Worm (Caenorhabditis elegans) whole organism, young adult: ENCODE data around the gene sre-38.

Source experiments
- F22D6.2 ChIP-seq: sonication (generic microtip); optimal IDR thresholded peaks from 2 replicates; lab custom pipeline; 2016; ENCODE audit warnings: mild to moderate bottlenecking, missing genetic modification characterization, missing compliant biosample characterization
- F37B4.10 ChIP-seq: fragments of 200-800 bp; sonication (Bioruptor generic); IDR thresholded peaks from 2 replicates; pipeline ENCODE4 v1.3.6; 2022; ENCODE audit warnings: missing genetic modification characterization, missing compliant biosample characterization
- F39B2.1 ChIP-seq: fragments of 200-800 bp; sonication (Bioruptor generic); IDR thresholded peaks from 2 replicates; pipeline ENCODE4 v1.3.6; 2022; ENCODE audit warnings: missing genetic modification reagents, missing genetic modification characterization, missing compliant biosample characterization
- F52B5.7 ChIP-seq: sonication (generic microtip); optimal IDR thresholded peaks from 2 replicates; lab custom pipeline; 2016; ENCODE audit warnings: mild to moderate bottlenecking, missing genetic modification characterization, missing compliant biosample characterization
- K12H6.12 ChIP-seq: fragments of 200-800 bp; sonication (Bioruptor generic); optimal IDR thresholded peaks from 2 replicates; lab custom pipeline; 2018; ENCODE audit warnings: mild to moderate bottlenecking, missing genetic modification characterization, missing compliant biosample characterization
- aptf-3 ChIP-seq: fragments of 200-800 bp; sonication (Bioruptor generic); IDR thresholded peaks from 2 replicates; pipeline ENCODE4 v1.3.6; 2022; ENCODE audit warnings: missing genetic modification characterization, missing compliant biosample characterization
- attf-5 ChIP-seq: fragments of 200-800 bp; sonication (Bioruptor generic); optimal IDR thresholded peaks from 2 replicates; lab custom pipeline; 2018; ENCODE audit warnings: mild to moderate bottlenecking, missing genetic modification characterization, missing compliant biosample characterization
- attf-6 ChIP-seq: fragments of 200-800 bp; sonication (Bioruptor generic); IDR thresholded peaks from 2 replicates; pipeline ENCODE4 v1.3.6; 2022; ENCODE audit warnings: missing genetic modification reagents, missing genetic modification characterization, missing compliant biosample characterization
- ccch-3 ChIP-seq: fragments of 200-800 bp; sonication (Bioruptor generic); optimal IDR thresholded peaks from 2 replicates; lab custom pipeline; 2018; ENCODE audit warnings: mild to moderate bottlenecking, missing genetic modification characterization, missing compliant biosample characterization
- ceh-100 ChIP-seq: fragments of 200-800 bp; sonication (Bioruptor generic); IDR thresholded peaks from 2 replicates; pipeline ENCODE4 v1.3.6; 2022; ENCODE audit warnings: missing genetic modification reagents, missing genetic modification characterization, missing compliant biosample characterization
- ceh-27 ChIP-seq: fragments of 200-800 bp; sonication (Bioruptor generic); optimal IDR thresholded peaks from 2 replicates; lab custom pipeline; 2018; ENCODE audit warnings: mild to moderate bottlenecking, missing genetic modification characterization, moderate library complexity, missing compliant biosample characterization
- ceh-40 ChIP-seq: fragments of 200-800 bp; sonication (Bioruptor generic); IDR thresholded peaks from 2 replicates; pipeline ENCODE4 v1.3.6; 2022; ENCODE audit warnings: missing genetic modification characterization, missing compliant biosample characterization
- ceh-91 ChIP-seq: fragments of 200-800 bp; sonication (Bioruptor generic); IDR thresholded peaks from 2 replicates; pipeline ENCODE4 v1.3.6; 2022; ENCODE audit warnings: missing genetic modification reagents, missing genetic modification characterization, missing compliant biosample characterization
- dpl-1 ChIP-seq: fragments of 150-350 bp; optimal IDR thresholded peaks from 2 replicates; lab custom pipeline; 2014; ENCODE audit warnings: missing biosample characterization, missing genetic modification reagents, missing genetic modification characterization
- efl-1 ChIP-seq: fragments of 150-350 bp; optimal IDR thresholded peaks from 2 replicates; lab custom pipeline; 2014; ENCODE audit warnings: missing biosample characterization, missing genetic modification reagents, missing genetic modification characterization
- egl-18 ChIP-seq: fragments of 200-800 bp; sonication (Bioruptor generic); IDR thresholded peaks from 2 replicates; pipeline ENCODE4 v1.3.6; 2022; ENCODE audit warnings: missing genetic modification reagents, missing genetic modification characterization, missing compliant biosample characterization
- ekl-4 ChIP-seq: fragments of 200-800 bp; sonication (Bioruptor generic); IDR thresholded peaks from 2 replicates; pipeline ENCODE4 v1.3.6; 2022; ENCODE audit warnings: missing genetic modification reagents, missing genetic modification characterization, missing compliant biosample characterization
- him-1 ChIP-seq: sonication (generic microtip); optimal IDR thresholded peaks from 2 replicates; lab custom pipeline; 2016; ENCODE audit warnings: missing genotype, missing genetic modification reagents, missing genetic modification characterization, missing compliant biosample characterization
- hmg-1.2 ChIP-seq: fragments of 200-800 bp; sonication (Bioruptor generic); IDR thresholded peaks from 2 replicates; pipeline ENCODE4 v1.3.6; 2022; ENCODE audit warnings: missing genetic modification reagents, missing genetic modification characterization, missing compliant biosample characterization
- hrde-1 ChIP-seq: sonication (generic microtip); optimal IDR thresholded peaks from 2 replicates; lab custom pipeline; 2016; ENCODE audit warnings: missing genetic modification characterization, mild to moderate bottlenecking, missing compliant biosample characterization, moderate library complexity, missing genotype, missing genetic modification reagents, borderline replicate concordance
- lag-1 ChIP-seq: fragments of 200-800 bp; sonication (Bioruptor generic); IDR thresholded peaks from 2 replicates; pipeline ENCODE4 v1.3.6; 2022; ENCODE audit warnings: missing genetic modification reagents, missing genetic modification characterization, missing compliant biosample characterization
- madf-10 ChIP-seq: sonication (generic microtip); optimal IDR thresholded peaks from 2 replicates; lab custom pipeline; 2016; ENCODE audit warnings: mild to moderate bottlenecking, missing genetic modification characterization, missing compliant biosample characterization
- madf-8 ChIP-seq: fragments of 200-800 bp; sonication (Bioruptor generic); conservative IDR thresholded peaks from 2 replicates; pipeline ENCODE4 v1.3.6; 2022; ENCODE audit warnings: missing genetic modification reagents, missing genetic modification characterization, missing compliant biosample characterization
- mes-4 ChIP-seq: sonication (generic microtip); optimal IDR thresholded peaks from 2 replicates; lab custom pipeline; 2016; ENCODE audit warnings: missing genotype, missing genetic modification characterization, missing compliant biosample characterization
- nfya-1 ChIP-seq: sonication (generic microtip); optimal IDR thresholded peaks from 2 replicates; lab custom pipeline; 2017; ENCODE audit warnings: antibody characterized with exemption, missing compliant biosample characterization, missing genetic modification characterization, borderline replicate concordance; ENCODE audit not compliant: insufficient read depth
- nhr-90 ChIP-seq: sonication (generic microtip); optimal IDR thresholded peaks from 2 replicates; lab custom pipeline; 2016; ENCODE audit warnings: missing genotype, mild to moderate bottlenecking, missing genetic modification characterization, missing compliant biosample characterization
- pbrm-1 ChIP-seq: fragments of 200-800 bp; sonication (Bioruptor generic); IDR thresholded peaks from 2 replicates; pipeline ENCODE4 v1.3.6; 2022; ENCODE audit warnings: missing genetic modification reagents, missing genetic modification characterization, missing compliant biosample characterization
- pha-4 ChIP-seq: fragments of 150-350 bp; sonication (generic microtip); optimal IDR thresholded peaks from 2 replicates; lab custom pipeline; 2014; ENCODE audit warnings: missing biosample characterization, missing genetic modification reagents, missing genetic modification characterization
- rcor-1 ChIP-seq: fragments of 200-800 bp; sonication (Bioruptor generic); IDR thresholded peaks from 2 replicates; pipeline ENCODE4 v1.3.6; 2022; ENCODE audit warnings: missing genetic modification reagents, missing genetic modification characterization, missing compliant biosample characterization
- sea-2 ChIP-seq: fragments of 200-800 bp; sonication (Bioruptor generic); IDR thresholded peaks from 2 replicates; pipeline ENCODE4 v1.3.6; 2022; ENCODE audit warnings: missing genetic modification characterization, missing compliant biosample characterization
- snpc-3.4 ChIP-seq: sonication (generic microtip); optimal IDR thresholded peaks from 2 replicates; lab custom pipeline; 2017; ENCODE audit warnings: missing genetic modification characterization, mild to moderate bottlenecking, missing compliant biosample characterization, antibody characterized with exemption, moderate library complexity, missing genotype, missing genetic modification reagents
- snpc-4 ChIP-seq, 5 experiments: fragments of 150-350 bp in 1 of 5; sonication (generic microtip) in 4 of 5; optimal IDR thresholded peaks; 2 replicates each; lab custom pipeline; 2014 to 2018; ENCODE audit warnings: missing genetic modification characterization in 5 of 5, missing biosample characterization in 3 of 5, antibody characterized with exemption in 2 of 5, mild to moderate bottlenecking in 2 of 5, missing compliant biosample characterization in 2 of 5, missing genotype in 2 of 5, moderate library complexity in 2 of 5, missing genetic modification reagents in 1 of 5
- tlf-1 ChIP-seq: fragments of 200-800 bp; sonication (Bioruptor generic); optimal IDR thresholded peaks from 2 replicates; lab custom pipeline; 2018; ENCODE audit warnings: mild to moderate bottlenecking, missing genetic modification characterization, missing compliant biosample characterization
- xnd-1 ChIP-seq: sonication (generic microtip); optimal IDR thresholded peaks from 2 replicates; lab custom pipeline; 2016; ENCODE audit warnings: missing genotype, missing genetic modification reagents, missing genetic modification characterization, missing compliant biosample characterization
- zim-3 ChIP-seq: sonication (generic microtip); optimal IDR thresholded peaks from 2 replicates; lab custom pipeline; 2017; ENCODE audit warnings: mild to moderate bottlenecking, missing genetic modification characterization, moderate library complexity, missing compliant biosample characterization

sre-38 gene

ce11 chrII:12481645-12482044, 24.3 kb downstream of the sre-38 start:
- TF ChIP-seq xnd-1: no peak
- TF ChIP-seq pbrm-1: no peak
- TF ChIP-seq attf-5 (GFP tag; lab: Kevin White, UChicago): no peak
- no peak for TF ChIP-seq sea-2 (GFP tag; lab: Robert Waterston, UW)
- TF ChIP-seq efl-1 (GFP tag; lab: Kevin White, UChicago): no peak
- no peak for TF ChIP-seq K12H6.12 (tag; lab: Kevin White, UChicago)
- TF ChIP-seq F22D6.2: no peak
- no peak for TF ChIP-seq hmg-1.2 (GFP tag; lab: Robert Waterston, UW)
- TF ChIP-seq ekl-4 (GFP tag; lab: Robert Waterston, UW): no peak
- TF ChIP-seq snpc-4 (GFP tag; optimal IDR thresholded peaks at IDR 0.05; lab: Kevin White, UChicago): no peak
- TF ChIP-seq snpc-4 (tag; optimal IDR thresholded peaks at IDR 0.05; lab: Kevin White, UChicago): no peak
- TF ChIP-seq F39B2.1 (GFP tag; lab: Robert Waterston, UW): no peak

- no peak for TF ChIP-seq mes-4 (tag; lab: Kevin White, UChicago)
- TF ChIP-seq F52B5.7 (tag; lab: Kevin White, UChicago): no peak
- no peak for TF ChIP-seq ceh-27 (GFP tag; lab: Kevin White, UChicago)
- TF ChIP-seq dpl-1 (GFP tag; lab: Kevin White, UChicago): no peak
- no peak for TF ChIP-seq nfya-1 (tag; lab: Kevin White, UChicago)
- no peak for TF ChIP-seq attf-6 (GFP tag; lab: Robert Waterston, UW)
- TF ChIP-seq F37B4.10 (GFP tag; lab: Robert Waterston, UW): no peak
- no peak for TF ChIP-seq aptf-3 (GFP tag; lab: Robert Waterston, UW)
- no peak for TF ChIP-seq madf-10 (tag; lab: Kevin White, UChicago)
- no peak for TF ChIP-seq zim-3 (tag; lab: Kevin White, UChicago)
- no peak for TF ChIP-seq madf-8 (GFP tag; lab: Robert Waterston, UW)
- no peak for TF ChIP-seq him-1 (tag; lab: Kevin White, UChicago)
- no peak for TF ChIP-seq pha-4
- no peak for TF ChIP-seq xnd-1
Measured at ce11 chrII:12482622-12483021, 25.2 kb downstream of the sre-38 start, which contains the start of gene fbxb-102. TSS of gene fbxb-102 (plus strand) at chrII:12482922.

ce11 chrII:12485060-12485459, 27.7 kb downstream of the sre-38 start, which contains the start of gene F15A4.10:
TSS of gene F15A4.10 (minus strand) at chrII:12485160.
- TF ChIP-seq ceh-40 (GFP tag; lab: Robert Waterston, UW) (no peak), nhr-90 (no peak), hrde-1 (no peak), lag-1 (GFP tag; lab: Robert Waterston, UW) (no peak), ccch-3 (GFP tag; lab: Kevin White, UChicago) (no peak), rcor-1 (GFP tag; lab: Robert Waterston, UW) (no peak), tlf-1 (GFP tag; lab: Kevin White, UChicago) (no peak), ekl-4 (GFP tag; lab: Robert Waterston, UW) (no peak)
- TF ChIP-seq, all 124 proteins: peak for 0

- TF ChIP-seq snpc-3.4 (tag; lab: Kevin White, UChicago): no peak
- no peak for TF ChIP-seq ceh-100 (GFP tag; lab: Robert Waterston, UW)
- no peak for TF ChIP-seq ceh-91 (GFP tag; lab: Robert Waterston, UW)
- no peak for TF ChIP-seq F52B5.7 (tag; lab: Kevin White, UChicago)
- no peak for TF ChIP-seq egl-18 (GFP tag; lab: Robert Waterston, UW)
- TF ChIP-seq, all 124 proteins: peak for 0
Measured at ce11 chrII:12488810-12489209, 31.4 kb downstream of the sre-38 start.
